Worm (Caenorhabditis elegans) whole organism, early embryonic: Measurements from ENCODE around the gene R05G9.3.

Experiments used
- B0310.2 ChIP-seq: sonication (generic microtip); optimal IDR thresholded peaks from 2 replicates; lab custom pipeline; 2016; ENCODE audit warnings: mild to moderate bottlenecking, missing genetic modification characterization, missing compliant biosample characterization
- F13C5.2 ChIP-seq: sonication (generic microtip); optimal IDR thresholded peaks from 2 replicates; lab custom pipeline; 2017; ENCODE audit warnings: mild to moderate bottlenecking, missing genetic modification characterization, inconsistent platforms, missing compliant biosample characterization
- aly-1 ChIP-seq: sonication (generic microtip); optimal IDR thresholded peaks from 2 replicates; lab custom pipeline; 2016; ENCODE audit warnings: missing genetic modification characterization, missing compliant biosample characterization
- ama-1 ChIP-seq: fragments of 150-350 bp; optimal IDR thresholded peaks from 2 replicates; lab custom pipeline; 2014
- ceh-13 ChIP-seq: fragments of 200-800 bp; sonication (Bioruptor generic); optimal IDR thresholded peaks from 2 replicates; lab custom pipeline; 2018; ENCODE audit warnings: mild to moderate bottlenecking, missing genetic modification characterization, missing compliant biosample characterization
- ceh-36 ChIP-seq: sonication (generic microtip); optimal IDR thresholded peaks from 2 replicates; lab custom pipeline; 2016; ENCODE audit warnings: missing genetic modification characterization, inconsistent platforms, missing compliant biosample characterization
- ets-7 ChIP-seq: sonication (generic microtip); optimal IDR thresholded peaks from 2 replicates; lab custom pipeline; 2016; ENCODE audit warnings: missing genotype, missing genetic modification characterization, missing compliant biosample characterization
- flt-1 ChIP-seq: fragments of 200-800 bp; sonication (Bioruptor generic); IDR thresholded peaks from 2 replicates; pipeline ENCODE4 v1.3.6; 2022; ENCODE audit warnings: missing genetic modification characterization, missing compliant biosample characterization
- hmbx-1 ChIP-seq: sonication (generic microtip); optimal IDR thresholded peaks from 2 replicates; lab custom pipeline; 2016; ENCODE audit warnings: mild to moderate bottlenecking, missing genetic modification characterization, missing compliant biosample characterization
- hmg-4 ChIP-seq: fragments of 200-800 bp; sonication (Bioruptor generic); optimal IDR thresholded peaks from 2 replicates; lab custom pipeline; 2018; ENCODE audit warnings: mild to moderate bottlenecking, missing genetic modification characterization, missing compliant biosample characterization
- hnd-1 ChIP-seq: sonication (generic microtip); optimal IDR thresholded peaks from 2 replicates; lab custom pipeline; 2016; ENCODE audit warnings: missing genetic modification characterization, missing compliant biosample characterization
- pes-1 ChIP-seq: fragments of 200-800 bp; sonication (Bioruptor generic); IDR thresholded peaks from 2 replicates; pipeline ENCODE4 v1.3.6; 2022; ENCODE audit warnings: missing genetic modification reagents, missing genetic modification characterization, missing compliant biosample characterization
- scrt-1 ChIP-seq: fragments of 200-800 bp; sonication (Bioruptor generic); IDR thresholded peaks from 2 replicates; pipeline ENCODE4 v1.3.6; 2022; ENCODE audit warnings: missing genetic modification characterization, missing compliant biosample characterization
- sea-1 ChIP-seq: fragments of 200-800 bp; sonication (Bioruptor generic); conservative IDR thresholded peaks from 2 replicates; pipeline ENCODE4 v1.3.6; 2022; ENCODE audit warnings: missing genetic modification characterization, missing compliant biosample characterization
- tbx-37 ChIP-seq: fragments of 200-800 bp; sonication (Bioruptor generic); conservative IDR thresholded peaks from 2 replicates; pipeline ENCODE4 v1.3.6; 2022; ENCODE audit warnings: missing genetic modification reagents, missing genetic modification characterization, missing compliant biosample characterization
- tra-4 ChIP-seq: sonication (generic microtip); optimal IDR thresholded peaks from 2 replicates; lab custom pipeline; 2017; ENCODE audit warnings: missing genetic modification characterization, missing compliant biosample characterization

Gene R05G9.3

ce11 chrII:6501420-6501819, at the start of gene R05G9.3:
R05G9.3 (minus strand) TSS chrII:6501520.
- no peak for TF ChIP-seq hnd-1 (tag; lab: Kevin White, UChicago)
- no peak for TF ChIP-seq ets-7 (tag; lab: Kevin White, UChicago)
- no peak for TF ChIP-seq ama-1 (lab: Kevin White, UChicago)
- TF ChIP-seq B0310.2 (tag; lab: Kevin White, UChicago): no peak
- no peak for TF ChIP-seq pes-1 (GFP tag; lab: Robert Waterston, UW)
- no peak for TF ChIP-seq hmbx-1 (tag; lab: Kevin White, UChicago)

- TF ChIP-seq F13C5.2: no peak
- no peak for TF ChIP-seq tra-4 (tag; lab: Kevin White, UChicago)
These were observed 43.6 kb upstream of the R05G9.3 start, which contains the start of gene lron-15 for ce11 chrII:6544842-6545410. lron-15 (minus strand) TSS chrII:6544892.

ce11 chrII:6535957-6536424, 34.7 kb upstream of the R05G9.3 start, which contains the start of gene utp-20:
utp-20 (plus strand) TSS chrII:6536374.
- no peak for TF ChIP-seq ama-1 (lab: Kevin White, UChicago)
- no peak for TF ChIP-seq hmbx-1 (tag; lab: Kevin White, UChicago)
- no peak for TF ChIP-seq flt-1
- no peak for TF ChIP-seq hnd-1 (tag; lab: Kevin White, UChicago)
- TF ChIP-seq ceh-13: no peak
- no peak for TF ChIP-seq tra-4 (tag; lab: Kevin White, UChicago)
- TF ChIP-seq F13C5.2: peak; percentile 5

- TF ChIP-seq sea-1 (no peak), flt-1 (no peak), F13C5.2 (no peak), tra-4 (tag; lab: Kevin White, UChicago) (no peak), hmg-4 (GFP tag; lab: Kevin White, UChicago) (no peak), ets-7 (tag; lab: Kevin White, UChicago) (no peak), ceh-36 (tag; lab: Kevin White, UChicago) (no peak), hnd-1 (tag; lab: Kevin White, UChicago) (no peak)
These were observed 30.6 kb upstream of the R05G9.3 start, which contains the start of gene abcx-1 for ce11 chrII:6531940-6532339. abcx-1 (plus strand) TSS chrII:6532163.

- no peak for TF ChIP-seq hmbx-1 (tag; lab: Kevin White, UChicago)
- no peak for TF ChIP-seq ets-7 (tag; lab: Kevin White, UChicago)
- TF ChIP-seq aly-1 (tag; lab: Kevin White, UChicago): no peak
- no peak for TF ChIP-seq ama-1 (lab: Kevin White, UChicago)
- TF ChIP-seq flt-1: no peak
- TF ChIP-seq pes-1 (GFP tag; lab: Robert Waterston, UW): no peak
- TF ChIP-seq ceh-36 (tag; lab: Kevin White, UChicago): no peak
- TF ChIP-seq hnd-1 (tag; lab: Kevin White, UChicago): no peak
- no peak for TF ChIP-seq hmg-4 (GFP tag; lab: Kevin White, UChicago)
- TF ChIP-seq ceh-13: no peak
- no peak for TF ChIP-seq B0310.2 (tag; lab: Kevin White, UChicago)
- TF ChIP-seq tra-4 (tag; lab: Kevin White, UChicago): no peak
- TF ChIP-seq tbx-37 (GFP tag; lab: Robert Waterston, UW): no peak
- no peak for TF ChIP-seq scrt-1 (GFP tag; lab: Robert Waterston, UW)
These were observed 30.2 kb upstream of the R05G9.3 start, which contains the start of gene abch-1 for ce11 chrII:6531527-6531926. abch-1 (minus strand) TSS chrII:6531627.

- TF ChIP-seq sea-1: no peak
These were observed 27.3 kb upstream of the R05G9.3 start, which contains the start of gene C56E6.4 for ce11 chrII:6528629-6529028. C56E6.4 (minus strand) TSS chrII:6528729.

- TF ChIP-seq ceh-36 (tag; lab: Kevin White, UChicago) (no peak), sea-1 (no peak), F13C5.2 (no peak), aly-1 (tag; lab: Kevin White, UChicago) (no peak), ceh-13 (no peak)
These were observed 24.9 kb upstream of the R05G9.3 start for ce11 chrII:6526136-6526684.

ce11 chrII:6524501-6524977, 23.2 kb upstream of the R05G9.3 start, which contains the start of gene C56E6.2:
C56E6.2 (plus strand) TSS chrII:6524927.
- TF ChIP-seq pes-1 (GFP tag; lab: Robert Waterston, UW) (no peak), ama-1 (lab: Kevin White, UChicago) (no peak), tbx-37 (GFP tag; lab: Robert Waterston, UW) (no peak), sea-1 (no peak), flt-1 (no peak), hnd-1 (tag; lab: Kevin White, UChicago) (no peak), hmbx-1 (tag; lab: Kevin White, UChicago) (no peak), hmg-4 (GFP tag; lab: Kevin White, UChicago) (no peak), F13C5.2 (no peak)

ce11 chrII:6523940-6524339, 22.6 kb upstream of the R05G9.3 start:
- no peak for TF ChIP-seq scrt-1 (GFP tag; lab: Robert Waterston, UW)
- TF ChIP-seq aly-1 (tag; lab: Kevin White, UChicago): no peak
- no peak for TF ChIP-seq sea-1
- TF ChIP-seq ama-1 (lab: Kevin White, UChicago): no peak
- TF ChIP-seq tbx-37 (GFP tag; lab: Robert Waterston, UW): no peak
